Fruit fly (Drosophila melanogaster) whole organism, pupa: ENCODE measurements around the gene CG5160.
A peak's percentile ranks its signal among the peaks of the same experiment; 100 is the strongest.

Source experiments
- CG10348 ChIP-seq: fragments of 200-800 bp; sonication (Bioruptor generic); IDR thresholded peaks from 2 replicates; pipeline ENCODE4 v1.3.6; 2022; ENCODE audit warnings: missing biosample characterization, missing genetic modification characterization
- CG12605 ChIP-seq: fragments of 200-800 bp; sonication (Bioruptor generic); IDR thresholded peaks from 2 replicates; pipeline ENCODE4 v1.3.6; 2022; ENCODE audit warnings: missing biosample characterization, missing genetic modification characterization
- CG13204 ChIP-seq: fragments of 200-800 bp; sonication (Bioruptor generic); optimal IDR thresholded peaks from 2 replicates; lab custom pipeline; 2018; ENCODE audit warnings: missing biosample characterization, mild to moderate bottlenecking, missing genetic modification characterization, moderate library complexity
- CG14655 ChIP-seq: fragments of 200-800 bp; sonication (Bioruptor generic); optimal IDR thresholded peaks from 3 replicates; lab custom pipeline; 2017; ENCODE audit warnings: mild to moderate bottlenecking, missing biosample characterization, missing genetic modification reagents, missing genetic modification characterization
- CG15710 ChIP-seq: fragments of 200-800 bp; sonication (Bioruptor generic); optimal IDR thresholded peaks from 2 replicates; lab custom pipeline; 2018; ENCODE audit warnings: missing biosample characterization, mild to moderate bottlenecking, missing genetic modification characterization, moderate library complexity
- CG17806 ChIP-seq: fragments of 200-800 bp; sonication (Bioruptor generic); optimal IDR thresholded peaks from 2 replicates; lab custom pipeline; 2018; ENCODE audit warnings: missing biosample characterization, mild to moderate bottlenecking, missing genetic modification characterization, moderate library complexity
- CG32121 ChIP-seq: fragments of 200-800 bp; sonication (Bioruptor generic); IDR thresholded peaks from 2 replicates; pipeline ENCODE4 v1.3.6; 2022; ENCODE audit warnings: missing biosample characterization, missing genetic modification characterization
- CG34367 ChIP-seq: fragments of 200-800 bp; sonication (Bioruptor generic); optimal IDR thresholded peaks from 2 replicates; lab custom pipeline; 2018; ENCODE audit warnings: missing biosample characterization, mild to moderate bottlenecking, missing genetic modification characterization
- CG4496 ChIP-seq: fragments of 200-800 bp; sonication (Bioruptor generic); IDR thresholded peaks from 3 replicates; pipeline ENCODE4 v1.3.6; 2022; ENCODE audit warnings: missing biosample characterization, missing genetic modification characterization
- CG8159 ChIP-seq: fragments of 200-800 bp; sonication (Bioruptor generic); optimal IDR thresholded peaks from 3 replicates; lab custom pipeline; 2018; ENCODE audit warnings: missing biosample characterization, mild to moderate bottlenecking, missing genetic modification characterization, moderate library complexity
- CG8301 ChIP-seq: fragments of 200-800 bp; sonication (Bioruptor generic); optimal IDR thresholded peaks from 2 replicates; lab custom pipeline; 2018; ENCODE audit warnings: missing biosample characterization, mild to moderate bottlenecking, missing genetic modification characterization
- CG9948 ChIP-seq: fragments of 200-800 bp; sonication (Bioruptor generic); optimal IDR thresholded peaks from 2 replicates; lab custom pipeline; 2018; ENCODE audit warnings: missing biosample characterization, mild to moderate bottlenecking, missing genetic modification characterization, moderate library complexity
- D1 ChIP-seq: fragments of 200-800 bp; sonication (Bioruptor generic); optimal IDR thresholded peaks from 2 replicates; lab custom pipeline; 2018; ENCODE audit warnings: missing biosample characterization, mild to moderate bottlenecking, missing genetic modification characterization, moderate library complexity
- EcR ChIP-seq: fragments of 200-800 bp; sonication (Bioruptor generic); optimal IDR thresholded peaks from 3 replicates; lab custom pipeline; 2019; ENCODE audit warnings: missing biosample characterization, missing genetic modification characterization, mild to moderate bottlenecking, moderate library complexity, missing genetic modification reagents
- Ets98B ChIP-seq: fragments of 200-800 bp; sonication (Bioruptor generic); IDR thresholded peaks from 2 replicates; pipeline ENCODE4 v1.3.6; 2022; ENCODE audit warnings: missing biosample characterization, missing genetic modification characterization
- Pif1A ChIP-seq: fragments of 200-800 bp; sonication (Bioruptor generic); optimal IDR thresholded peaks from 3 replicates; lab custom pipeline; 2016; ENCODE audit warnings: missing biosample characterization, missing genetic modification characterization
- Pif1B ChIP-seq: fragments of 200-800 bp; sonication (Bioruptor generic); optimal IDR thresholded peaks from 3 replicates; lab custom pipeline; 2016; ENCODE audit warnings: missing biosample characterization, missing genetic modification characterization
- Snoo ChIP-seq: fragments of 200-800 bp; sonication (Bioruptor generic); optimal IDR thresholded peaks from 3 replicates; lab custom pipeline; 2017; ENCODE audit warnings: missing biosample characterization, mild to moderate bottlenecking, missing genetic modification characterization, inconsistent platforms
- fd96Ca ChIP-seq: fragments of 200-800 bp; sonication (Bioruptor generic); IDR thresholded peaks from 3 replicates; pipeline ENCODE4 v1.3.6; 2022; ENCODE audit warnings: missing biosample characterization, missing genetic modification characterization
- gl ChIP-seq: fragments of 200-800 bp; sonication (Bioruptor generic); optimal IDR thresholded peaks from 2 replicates; lab custom pipeline; 2018; ENCODE audit warnings: missing biosample characterization, mild to moderate bottlenecking, missing genetic modification characterization
- rn ChIP-seq: fragments of 200-800 bp; sonication (Bioruptor generic); IDR thresholded peaks from 2 replicates; pipeline ENCODE4 v1.3.6; 2022; ENCODE audit warnings: missing biosample characterization, missing genetic modification characterization

The CG5160 gene

DNA sequence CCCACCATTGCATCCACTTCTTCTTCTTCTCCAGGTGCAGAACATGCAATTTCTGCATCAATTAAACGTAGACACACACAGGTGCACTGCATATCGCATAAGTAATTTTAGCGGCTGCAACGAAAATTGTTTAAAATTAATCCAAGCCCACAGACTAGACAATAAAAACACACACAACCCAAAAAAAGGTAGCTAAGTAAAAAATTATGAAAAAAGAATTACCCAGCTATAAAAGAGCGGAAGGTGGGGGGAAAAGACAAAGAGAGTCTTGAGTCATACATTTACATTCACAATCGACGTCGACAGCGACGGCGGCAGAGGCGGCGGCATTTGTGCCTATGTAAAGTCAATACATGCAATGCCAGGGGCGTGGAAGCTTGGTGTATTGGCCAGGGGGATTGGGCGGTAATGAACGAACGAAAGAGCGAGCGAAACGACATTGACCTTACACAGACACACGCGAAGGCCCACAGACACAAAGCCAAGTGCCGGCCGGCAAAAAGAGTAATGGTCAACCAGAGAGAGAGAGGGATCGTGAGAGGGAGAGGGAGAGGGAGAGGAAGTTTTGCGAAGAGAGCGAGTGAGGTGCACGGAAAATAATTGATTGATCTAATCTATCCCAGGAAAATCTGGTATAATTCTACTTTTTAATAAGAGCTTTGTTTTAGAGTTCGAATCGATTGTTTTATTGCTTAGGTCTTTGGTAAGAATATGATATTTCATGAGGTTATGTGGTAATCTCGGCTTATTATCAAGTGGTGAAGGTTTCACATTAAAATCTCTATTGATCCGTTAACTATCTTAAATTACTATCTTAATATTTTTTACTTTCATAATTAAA lies 19.8 kb upstream of the CG5160 start:
- TF ChIP-seq CG8301 (tag; lab: Kevin White, UChicago), result peak; percentile 75
- peak; percentile 77 for TF ChIP-seq Snoo (tag; lab: Kevin White, UChicago)
- TF ChIP-seq Pif1A (GFP tag; lab: Kevin White, UChicago), result peak; percentile 51
- no peak for TF ChIP-seq CG32121 (GFP tag; lab: Robert Waterston, UW)
- peak; percentile 55 for TF ChIP-seq Ets98B (GFP tag; lab: Robert Waterston, UW)
- peak; percentile 83 for TF ChIP-seq CG9948
- TF ChIP-seq CG14655 (GFP tag; lab: Kevin White, UChicago), result peak; percentile 87
- peak; percentile 80 for TF ChIP-seq CG34367
- TF ChIP-seq CG17806, result peak; percentile 75
- TF ChIP-seq CG12605 (GFP tag; lab: Robert Waterston, UW), result peak; percentile 28
- TF ChIP-seq EcR (GFP tag; lab: Kevin White, UChicago), result peak; percentile 99
- TF ChIP-seq D1 (tag; lab: Kevin White, UChicago), result peak; percentile 5
- peak; percentile 83 for TF ChIP-seq CG15710 (tag; lab: Kevin White, UChicago)
- TF ChIP-seq fd96Ca (GFP tag; lab: Robert Waterston, UW), result no peak; the same call in 2 of the 3 replicates
- no peak for TF ChIP-seq CG10348 (GFP tag; lab: Robert Waterston, UW)
- no peak for TF ChIP-seq gl (tag; lab: Kevin White, UChicago)
- TF ChIP-seq Pif1B (GFP tag; lab: Kevin White, UChicago), result peak; percentile 69
- peak; percentile 85 for TF ChIP-seq CG8159 (tag; lab: Kevin White, UChicago)
- TF ChIP-seq CG4496 (GFP tag; lab: Robert Waterston, UW), result no peak
- TF ChIP-seq rn (GFP tag; lab: Robert Waterston, UW), result no peak
- TF ChIP-seq CG13204, result no peak

DNA sequence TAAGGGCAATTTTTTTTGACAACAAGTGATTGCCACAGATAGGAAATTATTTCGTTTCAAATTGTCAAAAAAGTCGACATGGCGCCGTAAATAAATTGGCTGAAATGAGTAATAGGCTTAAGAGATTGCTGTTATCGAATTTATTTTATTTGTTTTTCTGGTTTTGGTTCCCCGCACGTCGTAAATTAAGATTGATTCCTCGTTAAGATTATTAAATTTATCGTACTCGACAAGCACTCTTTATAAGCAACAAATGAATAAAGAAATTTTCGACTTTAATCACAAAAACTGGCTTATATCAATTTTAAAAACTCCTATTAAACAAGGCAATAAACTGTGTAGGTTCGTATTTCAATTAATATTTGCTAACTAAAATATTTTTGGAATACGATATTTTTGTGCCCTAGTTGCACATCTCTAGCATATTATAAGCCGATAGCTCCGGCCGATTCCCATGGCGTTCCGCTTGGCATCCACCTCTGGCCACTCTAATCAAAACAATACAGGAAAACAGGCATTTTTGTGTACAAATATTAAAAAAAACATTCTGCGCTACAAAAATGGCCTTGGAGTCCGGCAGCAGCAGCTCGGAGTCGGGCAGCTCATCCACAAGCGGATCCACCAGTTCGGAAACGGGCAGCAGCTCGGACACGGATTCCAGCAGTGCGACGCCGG lies 13.5 kb upstream of the CG5160 start, which contains the start of gene chm:
TSS of gene chm (plus strand) at position 471 of the 675 bp plus-strand sequence.
- TF ChIP-seq D1 (tag; lab: Kevin White, UChicago) (peak; percentile 15), Snoo (tag; lab: Kevin White, UChicago) (no peak)

dm6 chr2L:7410609-7411008 lies 12.1 kb upstream of the CG5160 start, which contains the start of gene CG15818:
TSS of gene CG15818 (plus strand) at chr2L:7410909.
- no peak for TF ChIP-seq CG17806
- no peak for TF ChIP-seq CG9948
- no peak for TF ChIP-seq CG15710 (tag; lab: Kevin White, UChicago)
- TF ChIP-seq fd96Ca (GFP tag; lab: Robert Waterston, UW), result no peak
- TF ChIP-seq CG10348 (GFP tag; lab: Robert Waterston, UW), result no peak
- TF ChIP-seq D1 (tag; lab: Kevin White, UChicago), result no peak
- no peak for TF ChIP-seq CG8301 (tag; lab: Kevin White, UChicago)
- TF ChIP-seq CG34367, result no peak
- no peak for TF ChIP-seq CG32121 (GFP tag; lab: Robert Waterston, UW)
- no peak for TF ChIP-seq rn (GFP tag; lab: Robert Waterston, UW)
- TF ChIP-seq CG14655 (GFP tag; lab: Kevin White, UChicago), result no peak
- no peak for TF ChIP-seq Pif1A (GFP tag; lab: Kevin White, UChicago)
- no peak for TF ChIP-seq Snoo (tag; lab: Kevin White, UChicago)
- no peak for TF ChIP-seq CG4496 (GFP tag; lab: Robert Waterston, UW)
- no peak for TF ChIP-seq Pif1B (GFP tag; lab: Kevin White, UChicago)
- TF ChIP-seq CG8159 (tag; lab: Kevin White, UChicago), result no peak
- no peak for TF ChIP-seq Ets98B (GFP tag; lab: Robert Waterston, UW)
- TF ChIP-seq, all 21 proteins: peak for 0

- TF ChIP-seq CG8159 (tag; lab: Kevin White, UChicago) (no peak), Snoo (tag; lab: Kevin White, UChicago) (no peak), CG4496 (GFP tag; lab: Robert Waterston, UW) (no peak), CG15710 (tag; lab: Kevin White, UChicago) (no peak), CG10348 (GFP tag; lab: Robert Waterston, UW) (no peak), CG14655 (GFP tag; lab: Kevin White, UChicago) (no peak), rn (GFP tag; lab: Robert Waterston, UW) (no peak), gl (tag; lab: Kevin White, UChicago) (no peak), CG9948 (no peak), Ets98B (GFP tag; lab: Robert Waterston, UW) (no peak)
Observed at dm6 chr2L:7409602-7410001, 11.1 kb upstream of the CG5160 start, which contains the start of gene CG5181. TSS of gene CG5181 (minus strand) at chr2L:7409809.

DNA sequence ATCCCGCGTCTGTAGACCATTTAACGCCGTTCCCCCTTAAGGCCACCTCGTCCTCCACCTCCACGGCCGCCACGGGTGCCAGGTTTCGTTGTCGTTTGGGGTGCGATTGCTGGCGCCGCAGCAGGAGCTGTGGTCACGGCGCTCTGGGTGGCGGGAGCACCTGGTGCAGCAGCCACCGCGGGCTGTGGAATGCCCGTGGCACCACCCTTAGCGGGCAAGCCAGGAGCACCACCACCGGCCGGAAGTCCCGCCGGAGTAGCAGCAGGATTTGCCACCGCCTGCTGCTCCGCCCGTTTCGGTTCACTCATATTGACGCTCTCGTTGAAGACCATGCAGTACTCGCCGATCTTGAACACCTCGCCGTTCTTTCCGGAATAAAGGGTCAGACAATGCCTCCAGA lies 10.5 kb upstream of the CG5160 start:
- TF ChIP-seq CG32121 (GFP tag; lab: Robert Waterston, UW) (0 out of 2 replicates have a peak, but pooled peaks have one; percentile 9), CG34367 (no peak)

- TF ChIP-seq CG9948 (no peak), CG10348 (GFP tag; lab: Robert Waterston, UW) (no peak), CG32121 (GFP tag; lab: Robert Waterston, UW) (no peak), CG14655 (GFP tag; lab: Kevin White, UChicago) (no peak), gl (tag; lab: Kevin White, UChicago) (no peak), CG12605 (GFP tag; lab: Robert Waterston, UW) (no peak), CG8301 (tag; lab: Kevin White, UChicago) (no peak), D1 (tag; lab: Kevin White, UChicago) (no peak), CG4496 (GFP tag; lab: Robert Waterston, UW) (no peak), Snoo (tag; lab: Kevin White, UChicago) (no peak), CG17806 (no peak), rn (GFP tag; lab: Robert Waterston, UW) (no peak), CG13204 (no peak), Ets98B (GFP tag; lab: Robert Waterston, UW) (no peak), Pif1B (GFP tag; lab: Kevin White, UChicago) (no peak), CG34367 (no peak), CG15710 (tag; lab: Kevin White, UChicago) (no peak), CG8159 (tag; lab: Kevin White, UChicago) (no peak)
- TF ChIP-seq, all 21 proteins: peak for 0
Observed at dm6 chr2L:7407638-7408037, 9.1 kb upstream of the CG5160 start.
